Worm (Caenorhabditis elegans): Measurements from ENCODE around the gene F55E10.4.

The F55E10.4 gene

DNA sequence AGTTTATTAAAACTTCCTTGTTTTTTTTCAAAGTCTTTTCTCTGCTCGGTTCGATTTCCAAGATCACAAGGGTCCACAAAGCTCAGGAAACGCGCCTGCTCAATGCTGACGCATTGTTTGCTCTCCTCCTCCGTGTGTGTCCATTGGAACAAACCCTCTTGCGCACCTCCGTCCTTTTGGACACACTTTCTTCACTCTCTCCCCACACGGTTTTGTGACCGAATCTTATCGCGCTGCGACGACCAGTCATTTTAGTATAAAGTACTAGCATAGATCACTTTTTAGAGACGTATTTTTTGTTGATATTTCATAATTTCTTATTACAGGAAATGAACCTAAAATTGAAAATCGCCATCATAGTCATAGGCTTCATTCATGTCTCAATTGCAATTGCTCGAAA lies 40.5 kb upstream of the F55E10.4 start (continued):
- TF ChIP-seq hmg-1.2 (GFP tag; IDR thresholded peaks at IDR 0.05): peak; percentile 46
- no peak for TF ChIP-seq egrh-3 (GFP tag; IDR thresholded peaks at IDR 0.05)
- no peak for TF ChIP-seq repo-1 (tag; optimal IDR thresholded peaks at IDR 0.05)
- peak; percentile 46; the same call in 1 of the 2 replicates for TF ChIP-seq lir-1 (GFP tag; conservative IDR thresholded peaks at IDR 0.05)
- TF ChIP-seq nhr-179 (tag; optimal IDR thresholded peaks at IDR 0.05): no peak
- no peak for TF ChIP-seq ccch-3 (GFP tag; optimal IDR thresholded peaks at IDR 0.05)
- no peak for TF ChIP-seq madf-3 (GFP tag; IDR thresholded peaks at IDR 0.05)
- no peak for TF ChIP-seq mes-4 (tag; optimal IDR thresholded peaks at IDR 0.05)
- TF ChIP-seq akir-1 (GFP tag; optimal IDR thresholded peaks at IDR 0.05): no peak
- TF ChIP-seq K11D2.4 (GFP tag; IDR thresholded peaks at IDR 0.05): peak; percentile 65
- TF ChIP-seq madf-6 (GFP tag; IDR thresholded peaks at IDR 0.05): no peak
- TF ChIP-seq him-1 (tag; optimal IDR thresholded peaks at IDR 0.05): no peak
- TF ChIP-seq let-526 (GFP tag; IDR thresholded peaks at IDR 0.05): 0 out of 2 replicates have a peak, but pooled peaks have one; percentile 53
- TF ChIP-seq snpc-4 (GFP tag; optimal IDR thresholded peaks at IDR 0.05): no peak
- TF ChIP-seq snpc-4 (tag; optimal IDR thresholded peaks at IDR 0.05): peak in 1 of 4 experiments; percentile 48
- no peak for TF ChIP-seq snpc-3.4 (tag; optimal IDR thresholded peaks at IDR 0.05)
- no peak for TF ChIP-seq mel-28 (tag; optimal IDR thresholded peaks at IDR 0.05; ENCODE audit: borderline replicate concordance)
- peak; percentile 93 for TF ChIP-seq ztf-18 (tag; optimal IDR thresholded peaks at IDR 0.05)
- TF ChIP-seq snpc-1.3 (tag; optimal IDR thresholded peaks at IDR 0.05; ENCODE audit: insufficient read depth): no peak
- TF ChIP-seq lin-26 (GFP tag; IDR thresholded peaks at IDR 0.05): no peak
- TF ChIP-seq pbrm-1 (GFP tag; IDR thresholded peaks at IDR 0.05): no peak
- TF ChIP-seq hlh-26 (GFP tag; conservative IDR thresholded peaks at IDR 0.05): no peak
- TF ChIP-seq somi-1 (GFP tag; optimal IDR thresholded peaks at IDR 0.05): no peak
- peak; percentile 29 for TF ChIP-seq F23B12.7 (tag; optimal IDR thresholded peaks at IDR 0.05; ENCODE audit: insufficient read depth)
- no peak for TF ChIP-seq gei-17 (GFP tag; optimal IDR thresholded peaks at IDR 0.05)
- TF ChIP-seq efl-1 (GFP tag; optimal IDR thresholded peaks at IDR 0.05): no peak
- no peak for TF ChIP-seq ztf-3 (GFP tag; optimal IDR thresholded peaks at IDR 0.05)
- TF ChIP-seq F52B5.7 (tag; optimal IDR thresholded peaks at IDR 0.05): no peak
- TF ChIP-seq Y67H2A.10 (GFP tag; conservative IDR thresholded peaks at IDR 0.05): no peak
- no peak for TF ChIP-seq F57A8.1 (GFP tag; optimal IDR thresholded peaks at IDR 0.05)
- no peak for TF ChIP-seq xnd-1 (tag; optimal IDR thresholded peaks at IDR 0.05)
- no peak for TF ChIP-seq nfya-1 (tag; optimal IDR thresholded peaks at IDR 0.05; ENCODE audit: borderline replicate concordance, insufficient read depth)
- TF ChIP-seq F39B2.1 (GFP tag; IDR thresholded peaks at IDR 0.05): no peak
- no peak for TF ChIP-seq dpff-1 (tag; optimal IDR thresholded peaks at IDR 0.05)
- TF ChIP-seq K12H6.12 (tag; optimal IDR thresholded peaks at IDR 0.05): peak; percentile 53
- TF ChIP-seq nhr-80 (tag; optimal IDR thresholded peaks at IDR 0.05): peak; percentile 95
- TF ChIP-seq Y53G8AR.9 (GFP tag; conservative IDR thresholded peaks at IDR 0.05): 0 out of 2 replicates have a peak, but pooled peaks have one; percentile 43
- TF ChIP-seq ztf-22 (GFP tag; optimal IDR thresholded peaks at IDR 0.05): no peak
- TF ChIP-seq Y53F4B.3 (GFP tag; IDR thresholded peaks at IDR 0.05): no peak
- no peak for TF ChIP-seq die-1 (tag; optimal IDR thresholded peaks at IDR 0.05)
- no peak for TF ChIP-seq hsf-1 (GFP tag; IDR thresholded peaks at IDR 0.05)
- no peak for TF ChIP-seq F10E7.11 (tag; optimal IDR thresholded peaks at IDR 0.05)
- TF ChIP-seq cebp-1 (GFP tag; IDR thresholded peaks at IDR 0.05): peak; percentile 64; the same call in 1 of the 2 replicates
- peak; percentile 82 for TF ChIP-seq cebp-1 (tag; optimal IDR thresholded peaks at IDR 0.05)
- TF ChIP-seq sptf-2 (GFP tag; optimal IDR thresholded peaks at IDR 0.05): no peak
- TF ChIP-seq F22D6.2 (tag; optimal IDR thresholded peaks at IDR 0.05): no peak
- no peak for TF ChIP-seq ztf-25 (GFP tag; IDR thresholded peaks at IDR 0.05)
- TF ChIP-seq nfya-2 (GFP tag; IDR thresholded peaks at IDR 0.05): no peak
